Worm (Caenorhabditis elegans) whole organism, mixed stage, embryonic: ENCODE measurements around the gene F53F4.11.

Experiments
- M03D4.4 ChIP-seq: sonication (generic microtip); optimal IDR thresholded peaks from 2 replicates; lab custom pipeline; 2017; ENCODE audit warnings: mild to moderate bottlenecking, missing genetic modification characterization, missing compliant biosample characterization
- bed-3 ChIP-seq: fragments of 200-800 bp; sonication (Bioruptor generic); optimal IDR thresholded peaks from 3 replicates; lab custom pipeline; 2018; ENCODE audit warnings: mild to moderate bottlenecking, missing genetic modification characterization, moderate library complexity, missing compliant biosample characterization
- blmp-1 ChIP-seq: fragments of 150-350 bp; optimal IDR thresholded peaks from 2 replicates; lab custom pipeline; 2014; ENCODE audit warnings: missing biosample characterization, missing genetic modification characterization
- ceh-43 ChIP-seq: fragments of 200-800 bp; sonication (Bioruptor generic); optimal IDR thresholded peaks from 2 replicates; lab custom pipeline; 2018; ENCODE audit warnings: mild to moderate bottlenecking, missing genetic modification characterization, moderate library complexity, missing compliant biosample characterization
- ceh-83 ChIP-seq: fragments of 200-800 bp; sonication (Bioruptor generic); optimal IDR thresholded peaks from 2 replicates; lab custom pipeline; 2018; ENCODE audit warnings: mild to moderate bottlenecking, missing genetic modification characterization, missing compliant biosample characterization
- ces-1 ChIP-seq: fragments of 150-350 bp; optimal IDR thresholded peaks from 2 replicates; lab custom pipeline; 2014; ENCODE audit warnings: missing biosample characterization, missing genetic modification reagents, missing genetic modification characterization
- cnd-1 ChIP-seq: fragments of 200-800 bp; sonication (Bioruptor generic); optimal IDR thresholded peaks from 2 replicates; lab custom pipeline; 2018; ENCODE audit warnings: mild to moderate bottlenecking, missing genetic modification characterization, missing compliant biosample characterization
- drap-1 ChIP-seq: fragments of 200-800 bp; sonication (Bioruptor generic); optimal IDR thresholded peaks from 3 replicates; lab custom pipeline; 2018; ENCODE audit warnings: mild to moderate bottlenecking, missing genetic modification characterization, missing compliant biosample characterization
- elt-1 ChIP-seq: sonication (generic microtip); optimal IDR thresholded peaks from 2 replicates; lab custom pipeline; 2017; ENCODE audit warnings: missing genetic modification characterization, mild to moderate bottlenecking, missing compliant biosample characterization, antibody characterized with exemption, moderate library complexity, borderline replicate concordance; ENCODE audit not compliant: insufficient read depth
- elt-3 ChIP-seq: fragments of 150-350 bp; optimal IDR thresholded peaks from 2 replicates; lab custom pipeline; 2014; ENCODE audit warnings: missing biosample characterization, missing genetic modification characterization
- flh-1 ChIP-seq: fragments of 200-800 bp; sonication (Bioruptor generic); optimal IDR thresholded peaks from 2 replicates; lab custom pipeline; 2018; ENCODE audit warnings: mild to moderate bottlenecking, missing genetic modification characterization, moderate library complexity, missing compliant biosample characterization
- ham-2 ChIP-seq: fragments of 200-800 bp; sonication (Bioruptor generic); optimal IDR thresholded peaks from 2 replicates; lab custom pipeline; 2018; ENCODE audit warnings: mild to moderate bottlenecking, missing genetic modification characterization, missing compliant biosample characterization
- hlh-1 ChIP-seq: fragments of 150-350 bp; optimal IDR thresholded peaks from 2 replicates; lab custom pipeline; 2014; ENCODE audit warnings: missing biosample characterization, missing genetic modification reagents, missing genetic modification characterization
- lin-13 ChIP-seq: fragments of 150-350 bp; optimal IDR thresholded peaks from 2 replicates; lab custom pipeline; 2014; ENCODE audit warnings: missing biosample characterization, missing genetic modification characterization
- lin-32 ChIP-seq: fragments of 200-800 bp; sonication (Bioruptor generic); optimal IDR thresholded peaks from 2 replicates; lab custom pipeline; 2018; ENCODE audit warnings: mild to moderate bottlenecking, missing genetic modification characterization, missing compliant biosample characterization
- mab-5 ChIP-seq: fragments of 150-350 bp; optimal IDR thresholded peaks from 2 replicates; lab custom pipeline; 2014; ENCODE audit warnings: missing biosample characterization, missing genetic modification characterization
- nhr-12 ChIP-seq: fragments of 150-350 bp; optimal IDR thresholded peaks from 2 replicates; lab custom pipeline; 2014; ENCODE audit warnings: missing biosample characterization, missing genetic modification characterization
- nhr-237 ChIP-seq: fragments of 150-350 bp; optimal IDR thresholded peaks from 2 replicates; lab custom pipeline; 2014; ENCODE audit warnings: missing biosample characterization, missing genetic modification characterization
- nhr-28 ChIP-seq: fragments of 150-350 bp; optimal IDR thresholded peaks from 2 replicates; lab custom pipeline; 2014; ENCODE audit warnings: missing biosample characterization, missing genetic modification characterization
- nhr-76 ChIP-seq: sonication (generic microtip); optimal IDR thresholded peaks from 2 replicates; lab custom pipeline; 2017; ENCODE audit warnings: missing biosample characterization, missing genetic modification characterization
- pha-4 ChIP-seq: fragments of 150-350 bp; optimal IDR thresholded peaks from 2 replicates; lab custom pipeline; 2018; ENCODE audit warnings: missing biosample characterization, missing genetic modification reagents, missing genetic modification characterization
- sem-2 ChIP-seq: fragments of 200-800 bp; sonication (Bioruptor generic); optimal IDR thresholded peaks from 2 replicates; lab custom pipeline; 2018; ENCODE audit warnings: mild to moderate bottlenecking, missing genetic modification characterization, missing compliant biosample characterization
- snpc-4 ChIP-seq: fragments of 150-350 bp; optimal IDR thresholded peaks from 2 replicates; lab custom pipeline; 2014; ENCODE audit warnings: missing biosample characterization, missing genetic modification characterization
- tbx-8 ChIP-seq: fragments of 200-800 bp; sonication (Bioruptor generic); optimal IDR thresholded peaks from 2 replicates; lab custom pipeline; 2018; ENCODE audit warnings: mild to moderate bottlenecking, missing genetic modification characterization, moderate library complexity, missing compliant biosample characterization
- unc-120 ChIP-seq: sonication (generic microtip); optimal IDR thresholded peaks from 2 replicates; lab custom pipeline; 2017; ENCODE audit warnings: missing genetic modification characterization, missing compliant biosample characterization; ENCODE audit not compliant: poor library complexity, severe bottlenecking
- unc-62 ChIP-seq: fragments of 150-350 bp; optimal IDR thresholded peaks from 2 replicates; lab custom pipeline; 2014; ENCODE audit warnings: missing biosample characterization, missing genetic modification reagents, missing genetic modification characterization

F53F4.11 gene

ce11 chrV:13577463-13577862 is 46.9 kb downstream of the F53F4.11 start:
- TF ChIP-seq elt-3 (tag; lab: Kevin White, UChicago) (no peak), nhr-237 (no peak), sem-2 (GFP tag; lab: Kevin White, UChicago) (no peak), elt-1 (tag; lab: Kevin White, UChicago) (no peak), M03D4.4 (no peak), ceh-43 (GFP tag; lab: Kevin White, UChicago) (no peak), ceh-83 (no peak), bed-3 (GFP tag; lab: Kevin White, UChicago) (no peak), snpc-4 (tag; lab: Kevin White, UChicago) (no peak), drap-1 (GFP tag; lab: Kevin White, UChicago) (no peak), lin-13 (tag; lab: Kevin White, UChicago) (no peak), blmp-1 (tag; lab: Kevin White, UChicago) (no peak), lin-32 (GFP tag; lab: Kevin White, UChicago) (no peak), nhr-76 (tag; lab: Kevin White, UChicago) (no peak), ces-1 (GFP tag; lab: Kevin White, UChicago) (no peak), hlh-1 (no peak), ham-2 (GFP tag; lab: Kevin White, UChicago) (no peak)

ce11 chrV:13576828-13577227 is 47.5 kb downstream of the F53F4.11 start:
- TF ChIP-seq drap-1 (GFP tag; lab: Kevin White, UChicago) (no peak), elt-1 (tag; lab: Kevin White, UChicago) (no peak), snpc-4 (tag; lab: Kevin White, UChicago) (no peak), nhr-12 (no peak), cnd-1 (tag; lab: Kevin White, UChicago) (no peak), ham-2 (GFP tag; lab: Kevin White, UChicago) (no peak), unc-62 (GFP tag; lab: Kevin White, UChicago) (no peak), lin-32 (GFP tag; lab: Kevin White, UChicago) (no peak), tbx-8 (GFP tag; lab: Kevin White, UChicago) (no peak), ceh-43 (GFP tag; lab: Kevin White, UChicago) (no peak), flh-1 (GFP tag; lab: Kevin White, UChicago) (no peak), nhr-28 (tag; lab: Kevin White, UChicago) (no peak), unc-120 (no peak), ceh-83 (no peak), blmp-1 (tag; lab: Kevin White, UChicago) (no peak), mab-5 (no peak), lin-13 (tag; lab: Kevin White, UChicago) (no peak), hlh-1 (no peak), elt-3 (tag; lab: Kevin White, UChicago) (no peak)

DNA sequence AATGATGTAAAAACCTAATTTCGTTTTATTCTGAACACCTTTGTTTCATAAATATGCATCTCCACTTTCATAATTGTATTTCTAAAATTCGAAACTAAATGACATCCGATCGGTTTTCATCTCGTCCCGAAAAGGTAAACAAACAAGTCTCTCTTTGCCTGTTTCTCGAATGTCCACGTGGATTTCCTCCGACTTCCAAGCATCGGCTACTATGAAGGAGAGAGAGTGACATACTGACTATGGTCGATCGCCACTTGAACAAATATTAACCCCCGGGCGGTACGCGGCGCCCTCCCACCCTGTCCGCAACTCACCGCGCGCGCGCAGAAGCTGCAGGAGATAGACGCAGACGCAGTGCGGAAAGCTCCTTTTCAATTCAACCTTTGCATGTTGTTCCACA is 48.5 kb downstream of the F53F4.11 start:
- TF ChIP-seq nhr-28 (tag; lab: Kevin White, UChicago) (no peak), tbx-8 (GFP tag; lab: Kevin White, UChicago) (no peak), pha-4 (tag; lab: Kevin White, UChicago) (peak; percentile 94)
